Worm (Caenorhabditis elegans) whole organism, midembryonic: ENCODE results near the gene Y22D7AL.10.

Experiments used
- T22C8.4 ChIP-seq: fragments of 200-800 bp; sonication (Bioruptor generic); IDR thresholded peaks from 2 replicates; pipeline ENCODE4 v1.3.6; 2022; ENCODE audit warnings: missing genetic modification characterization, missing compliant biosample characterization
- cog-1 ChIP-seq: sonication (generic microtip); optimal IDR thresholded peaks from 2 replicates; lab custom pipeline; 2016; ENCODE audit warnings: missing genetic modification characterization, missing compliant biosample characterization
- flt-1 ChIP-seq: fragments of 200-800 bp; sonication (Bioruptor generic); IDR thresholded peaks from 2 replicates; pipeline ENCODE4 v1.3.6; 2022; ENCODE audit warnings: missing genetic modification characterization, missing compliant biosample characterization
- klf-2 ChIP-seq: fragments of 200-800 bp; sonication (Bioruptor generic); conservative IDR thresholded peaks from 2 replicates; pipeline ENCODE4 v1.3.6; 2022; ENCODE audit warnings: missing genetic modification reagents, missing genetic modification characterization, missing compliant biosample characterization
- med-1 ChIP-seq: sonication (generic microtip); optimal IDR thresholded peaks from 2 replicates; lab custom pipeline; 2017; ENCODE audit warnings: missing genetic modification characterization, mild to moderate bottlenecking, missing compliant biosample characterization, antibody characterized with exemption, missing genetic modification reagents; ENCODE audit not compliant: insufficient read depth
- ref-1 ChIP-seq: fragments of 200-800 bp; sonication (Bioruptor generic); conservative IDR thresholded peaks from 2 replicates; pipeline ENCODE4 v1.3.6; 2022; ENCODE audit warnings: missing genetic modification reagents, missing genetic modification characterization, missing compliant biosample characterization
- tab-1 ChIP-seq: fragments of 200-800 bp; sonication (Bioruptor generic); IDR thresholded peaks from 2 replicates; pipeline ENCODE4 v1.3.6; 2022; ENCODE audit warnings: missing genetic modification characterization, missing compliant biosample characterization
- ztf-23 ChIP-seq: fragments of 200-800 bp; sonication (Bioruptor generic); IDR thresholded peaks from 2 replicates; pipeline ENCODE4 v1.3.6; 2022; ENCODE audit warnings: missing genetic modification reagents, missing genetic modification characterization, missing compliant biosample characterization
- ztf-29 ChIP-seq: fragments of 200-800 bp; sonication (Bioruptor generic); IDR thresholded peaks from 2 replicates; pipeline ENCODE4 v1.3.6; 2022; ENCODE audit warnings: missing genetic modification reagents, missing genetic modification characterization, missing compliant biosample characterization

Gene Y22D7AL.10

ce11 chrIII:1603776-1604175, 15.0 kb downstream of the Y22D7AL.10 start:
- TF ChIP-seq tab-1 (GFP tag; lab: Robert Waterston, UW) (peak; percentile 28; the same call in 1 of the 2 replicates), ref-1 (no peak)

DNA sequence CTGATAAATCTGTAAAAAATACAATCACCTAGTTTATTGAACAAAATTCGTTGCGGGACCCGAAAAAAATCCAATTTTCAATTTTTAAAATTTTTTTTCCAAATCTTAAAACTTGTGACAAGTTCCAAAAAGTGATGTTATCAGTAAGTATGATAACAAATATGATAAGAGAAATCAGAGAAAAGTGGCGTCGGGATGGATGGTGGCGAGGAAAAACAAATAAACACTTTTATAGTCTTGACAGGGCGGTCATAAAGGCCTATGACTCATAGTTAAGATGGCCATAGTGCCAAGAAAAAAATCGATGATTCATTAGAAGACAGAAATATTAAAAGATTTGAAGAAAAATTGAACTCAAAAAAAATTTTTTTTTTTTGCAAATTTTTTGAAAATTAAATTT, 16.0 kb downstream of the Y22D7AL.10 start:
- TF ChIP-seq ref-1 (no peak), klf-2 (GFP tag; lab: Robert Waterston, UW) (no peak), med-1 (GFP tag; lab: Kevin White, UChicago) (no peak), flt-1 (GFP tag; lab: Robert Waterston, UW) (no peak), tab-1 (GFP tag; lab: Robert Waterston, UW) (no peak), cog-1 (tag; lab: Kevin White, UChicago) (no peak), ztf-23 (GFP tag; lab: Robert Waterston, UW) (no peak), T22C8.4 (GFP tag; lab: Robert Waterston, UW) (no peak), ztf-29 (GFP tag; lab: Robert Waterston, UW) (no peak)

- TF ChIP-seq ztf-29 (GFP tag; lab: Robert Waterston, UW) (0 out of 2 replicates have a peak, but pooled peaks have one; percentile 44), T22C8.4 (GFP tag; lab: Robert Waterston, UW) (no peak; the same call in 1 of the 2 replicates), tab-1 (GFP tag; lab: Robert Waterston, UW) (peak; percentile 86; the same call in 1 of the 2 replicates), ref-1 (peak; percentile 63), flt-1 (GFP tag; lab: Robert Waterston, UW) (peak; percentile 87), cog-1 (tag; lab: Kevin White, UChicago) (no peak), ztf-23 (GFP tag; lab: Robert Waterston, UW) (peak; percentile 84), klf-2 (GFP tag; lab: Robert Waterston, UW) (peak; percentile 81), med-1 (GFP tag; lab: Kevin White, UChicago) (no peak)
Measured at ce11 chrIII:1601464-1602169, 17.1 kb downstream of the Y22D7AL.10 start.

DNA sequence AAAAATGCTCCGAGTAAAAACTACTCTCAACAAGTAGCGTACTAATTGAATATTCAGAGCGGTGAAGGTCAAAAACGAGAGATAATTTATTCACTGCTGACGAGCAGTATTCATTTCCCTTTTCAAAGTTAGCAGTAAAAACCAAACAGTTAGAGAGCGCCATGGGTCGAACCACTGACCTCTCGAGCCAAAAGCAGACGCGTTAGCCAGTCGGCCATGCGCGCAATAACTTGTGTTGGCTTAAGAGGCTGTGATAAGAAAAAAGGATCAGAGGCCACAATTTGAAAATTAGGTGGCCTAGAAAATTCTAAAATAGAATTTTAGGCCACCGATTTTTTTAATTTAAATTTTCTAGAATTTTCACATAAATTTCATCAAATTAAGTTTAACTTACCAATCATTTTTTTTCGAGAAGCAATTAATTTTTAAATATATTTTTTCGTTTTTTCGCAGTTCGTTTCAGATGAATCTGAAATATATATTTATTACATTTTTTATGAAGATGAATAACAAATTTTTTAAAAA, 18.0 kb downstream of the Y22D7AL.10 start, which contains the start of gene sms-3:
TSS of gene sms-3 (minus strand) at position 475 of the 525 bp plus-strand sequence.
- TF ChIP-seq flt-1 (GFP tag; lab: Robert Waterston, UW) (0 out of 2 replicates have a peak, but pooled peaks have one; percentile 15), ztf-29 (GFP tag; lab: Robert Waterston, UW) (no peak), cog-1 (tag; lab: Kevin White, UChicago) (no peak), tab-1 (GFP tag; lab: Robert Waterston, UW) (peak; percentile 76), ref-1 (0 out of 2 replicates have a peak, but pooled peaks have one; percentile 40), med-1 (GFP tag; lab: Kevin White, UChicago) (peak; percentile 32)

- no peak for TF ChIP-seq ztf-29 (GFP tag; lab: Robert Waterston, UW)
- no peak for TF ChIP-seq klf-2 (GFP tag; lab: Robert Waterston, UW)
- TF ChIP-seq ref-1: no peak
- TF ChIP-seq T22C8.4 (GFP tag; lab: Robert Waterston, UW): no peak
- TF ChIP-seq tab-1 (GFP tag; lab: Robert Waterston, UW): no peak
- no peak for TF ChIP-seq ztf-23 (GFP tag; lab: Robert Waterston, UW)
- no peak for TF ChIP-seq cog-1 (tag; lab: Kevin White, UChicago)
- no peak for TF ChIP-seq flt-1 (GFP tag; lab: Robert Waterston, UW)
- TF ChIP-seq med-1 (GFP tag; lab: Kevin White, UChicago): no peak
Measured at ce11 chrIII:1598927-1599326, 19.8 kb downstream of the Y22D7AL.10 start.

DNA sequence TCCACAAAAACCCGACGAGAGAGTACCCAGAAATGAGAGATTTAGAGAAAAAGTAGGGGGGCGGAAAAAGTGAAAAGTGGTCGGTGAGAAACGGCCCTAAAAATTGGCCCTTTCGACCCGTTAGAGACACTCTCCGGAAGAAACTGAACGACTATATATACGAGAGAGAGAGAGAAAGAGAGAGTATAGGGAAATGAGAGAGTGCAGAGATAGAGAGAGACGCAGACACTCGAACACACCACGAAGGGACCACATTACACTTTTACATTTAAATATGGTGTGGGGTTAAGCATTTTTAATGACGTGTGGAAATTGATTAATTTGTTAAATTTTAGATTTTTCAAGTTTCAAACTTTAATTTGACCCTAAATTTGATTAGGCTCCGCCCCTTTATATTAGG, 27.0 kb downstream of the Y22D7AL.10 start:
- TF ChIP-seq T22C8.4 (GFP tag; lab: Robert Waterston, UW) (no peak), cog-1 (tag; lab: Kevin White, UChicago) (peak; percentile 40), ztf-29 (GFP tag; lab: Robert Waterston, UW) (0 out of 2 replicates have a peak, but pooled peaks have one; percentile 10)

DNA sequence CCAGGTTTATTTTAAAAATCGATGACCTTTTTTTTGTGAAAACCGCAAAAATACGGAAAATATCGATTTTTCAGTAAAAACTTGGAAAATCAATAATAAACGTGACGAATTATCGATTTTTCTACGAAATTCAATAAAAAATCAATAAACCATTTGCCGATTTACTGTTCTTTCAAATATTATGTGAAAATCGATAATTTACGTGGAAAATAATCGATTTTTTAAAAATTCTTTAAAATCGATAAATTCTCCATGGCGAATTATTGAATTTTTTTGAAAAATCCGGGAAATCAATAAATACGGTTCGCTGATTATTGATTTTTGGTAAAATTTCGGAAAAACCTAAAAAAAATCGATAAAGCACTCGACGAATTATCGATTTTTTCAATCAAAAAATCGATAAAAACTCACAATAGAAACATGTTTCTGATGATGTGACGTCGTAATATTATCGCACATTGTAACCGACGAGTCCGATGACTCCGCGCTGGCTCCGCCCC, 34.5 kb downstream of the Y22D7AL.10 start:
- TF ChIP-seq med-1 (GFP tag; lab: Kevin White, UChicago) (no peak), ztf-29 (GFP tag; lab: Robert Waterston, UW) (no peak), ztf-23 (GFP tag; lab: Robert Waterston, UW) (no peak), cog-1 (tag; lab: Kevin White, UChicago) (no peak), klf-2 (GFP tag; lab: Robert Waterston, UW) (no peak), ref-1 (no peak), flt-1 (GFP tag; lab: Robert Waterston, UW) (no peak), T22C8.4 (GFP tag; lab: Robert Waterston, UW) (no peak; the same call in 1 of the 2 replicates), tab-1 (GFP tag; lab: Robert Waterston, UW) (no peak)

DNA sequence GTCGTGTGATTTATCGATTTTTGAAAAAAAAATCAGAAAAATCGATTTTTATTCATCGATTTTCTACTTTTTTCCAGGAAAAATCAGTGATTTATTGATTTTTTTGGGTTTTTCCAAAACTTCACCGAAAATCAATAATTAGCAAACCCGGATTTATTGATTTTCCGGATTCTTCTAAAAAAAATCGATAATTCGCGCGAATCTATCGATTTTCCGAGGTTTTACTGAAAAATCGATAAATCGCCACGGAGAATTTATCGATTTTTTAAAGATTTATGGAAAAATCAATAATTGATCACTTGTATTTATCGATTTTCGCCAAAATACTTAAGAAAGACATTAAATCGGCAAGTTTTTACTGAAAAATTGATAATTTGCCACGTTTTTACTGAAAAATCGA, 35.2 kb downstream of the Y22D7AL.10 start:
- TF ChIP-seq ztf-29 (GFP tag; lab: Robert Waterston, UW) (no peak), T22C8.4 (GFP tag; lab: Robert Waterston, UW) (peak; percentile 83)

DNA sequence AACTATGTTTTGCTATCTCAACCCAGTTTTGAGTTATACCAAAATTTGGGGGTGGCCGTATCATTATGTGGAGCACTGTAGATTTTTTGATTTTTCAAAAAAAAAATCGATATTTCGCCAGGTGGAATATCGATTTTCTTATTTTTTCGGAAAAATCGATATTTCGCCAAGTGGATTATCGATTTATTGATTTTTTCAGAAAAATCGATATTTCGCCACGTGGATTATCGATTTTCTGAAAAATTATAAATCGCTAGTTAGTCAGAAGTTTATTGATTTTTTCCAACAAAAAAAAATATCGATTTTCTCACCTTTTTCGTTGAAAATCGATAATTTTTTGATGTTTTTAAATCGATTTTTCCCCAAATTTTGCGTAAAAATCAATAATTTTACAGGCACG, 38.6 kb downstream of the Y22D7AL.10 start:
- no peak for TF ChIP-seq ztf-23 (GFP tag; lab: Robert Waterston, UW)
- no peak for TF ChIP-seq klf-2 (GFP tag; lab: Robert Waterston, UW)
- TF ChIP-seq T22C8.4 (GFP tag; lab: Robert Waterston, UW): peak; percentile 97
